Worm (Caenorhabditis elegans) whole organism, L3 larva: ENCODE data around the gene F15D4.4.

ENCODE experiments used
- aly-2 ChIP-seq: fragments of 150-350 bp; optimal IDR thresholded peaks from 2 replicates; lab custom pipeline; 2014; ENCODE audit warnings: missing biosample characterization, missing genetic modification characterization
- daf-12 ChIP-seq: fragments of 150-350 bp; optimal IDR thresholded peaks from 2 replicates; lab custom pipeline; 2014; ENCODE audit warnings: missing biosample characterization, missing genetic modification reagents, missing genetic modification characterization
- jun-1 ChIP-seq: fragments of 150-350 bp; optimal IDR thresholded peaks from 2 replicates; lab custom pipeline; 2014; ENCODE audit warnings: missing biosample characterization, missing genetic modification reagents, missing genetic modification characterization
- nhr-12 ChIP-seq: fragments of 150-350 bp; optimal IDR thresholded peaks from 2 replicates; lab custom pipeline; 2014; ENCODE audit warnings: missing biosample characterization, missing genetic modification characterization
- nhr-23 ChIP-seq: fragments of 150-350 bp; optimal IDR thresholded peaks from 2 replicates; lab custom pipeline; 2014; ENCODE audit warnings: missing biosample characterization, missing genetic modification reagents, missing genetic modification characterization
- pha-4 ChIP-seq: fragments of 150-350 bp; optimal IDR thresholded peaks from 2 replicates; lab custom pipeline; 2014; ENCODE audit warnings: missing biosample characterization, missing genetic modification reagents, missing genetic modification characterization
- sea-2 ChIP-seq: fragments of 150-350 bp; sonication (generic microtip); optimal IDR thresholded peaks from 4 replicates; lab custom pipeline; 2014; ENCODE audit warnings: missing biosample characterization, missing genetic modification reagents, missing genetic modification characterization
- zag-1 ChIP-seq: fragments of 150-350 bp; optimal IDR thresholded peaks from 2 replicates; lab custom pipeline; 2014; ENCODE audit warnings: missing biosample characterization, missing genetic modification characterization
- ztf-11 ChIP-seq: fragments of 150-350 bp; optimal IDR thresholded peaks from 2 replicates; lab custom pipeline; 2014; ENCODE audit warnings: missing biosample characterization, missing genetic modification characterization

ce11 chrII:13196689-13197280, 46.1 kb downstream of the F15D4.4 start:
- TF ChIP-seq nhr-12 (tag; lab: Kevin White, UChicago) (no peak), pha-4 (tag; lab: Kevin White, UChicago) (peak; percentile 75), ztf-11 (no peak), nhr-23 (tag; lab: Kevin White, UChicago) (peak; percentile 2), aly-2 (tag; lab: Kevin White, UChicago) (no peak), daf-12 (no peak), sea-2 (no peak), zag-1 (tag; lab: Kevin White, UChicago) (no peak), jun-1 (tag; lab: Kevin White, UChicago) (no peak)
